Worm (Caenorhabditis elegans) whole organism, young adult: ENCODE results near the gene cutl-11.
A peak's percentile ranks its signal among the peaks of the same experiment; 100 is the strongest.

Experiments used
- B0035.1 ChIP-seq: sonication (generic microtip); optimal IDR thresholded peaks from 2 replicates; lab custom pipeline; 2016; ENCODE audit warnings: missing genetic modification characterization, mild to moderate bottlenecking, missing compliant biosample characterization, missing genotype, missing genetic modification reagents
- B0261.1 ChIP-seq: sonication (generic microtip); optimal IDR thresholded peaks from 2 replicates; lab custom pipeline; 2016; ENCODE audit warnings: mild to moderate bottlenecking, missing genetic modification characterization, moderate library complexity, missing compliant biosample characterization
- D2030.7 ChIP-seq: fragments of 200-800 bp; sonication (Bioruptor generic); IDR thresholded peaks from 2 replicates; pipeline ENCODE4 v1.3.6; 2022; ENCODE audit warnings: missing genetic modification reagents, missing genetic modification characterization, missing compliant biosample characterization
- F33H1.4 ChIP-seq: fragments of 200-800 bp; sonication (Bioruptor generic); IDR thresholded peaks from 2 replicates; pipeline ENCODE4 v1.3.6; 2022; ENCODE audit warnings: missing genetic modification reagents, missing genetic modification characterization, missing compliant biosample characterization
- F55B11.4 ChIP-seq: sonication (generic microtip); optimal IDR thresholded peaks from 2 replicates; lab custom pipeline; 2016; ENCODE audit warnings: missing compliant biosample characterization, missing genetic modification characterization, borderline replicate concordance; ENCODE audit not compliant: insufficient read depth
- T07F8.4 ChIP-seq: sonication (generic microtip); optimal IDR thresholded peaks from 2 replicates; lab custom pipeline; 2016; ENCODE audit warnings: mild to moderate bottlenecking, missing genetic modification characterization, moderate library complexity, missing compliant biosample characterization
- T26A5.8 ChIP-seq: sonication (generic microtip); optimal IDR thresholded peaks from 2 replicates; lab custom pipeline; 2016; ENCODE audit warnings: missing genetic modification characterization, missing compliant biosample characterization
- Y67H2A.10 ChIP-seq: fragments of 200-800 bp; sonication (Bioruptor generic); conservative IDR thresholded peaks from 2 replicates; pipeline ENCODE4 v1.3.6; 2022; ENCODE audit warnings: missing genetic modification reagents, missing genetic modification characterization, missing compliant biosample characterization
- ZK185.1 ChIP-seq: sonication (generic microtip); optimal IDR thresholded peaks from 2 replicates; lab custom pipeline; 2016; ENCODE audit warnings: mild to moderate bottlenecking, missing genetic modification characterization, missing compliant biosample characterization; ENCODE audit not compliant: poor library complexity, severe bottlenecking
- ama-1 ChIP-seq, 3 experiments: fragments of 150-350 bp in 1 of 3; sonication (generic microtip) in 2 of 3; optimal IDR thresholded peaks; 2 replicates each; lab custom pipeline; 2014 to 2018; ENCODE audit warnings: missing biosample characterization in 2 of 3, missing genetic modification characterization in 2 of 3, missing genetic modification reagents in 2 of 3
- athp-1 ChIP-seq: sonication (generic microtip); optimal IDR thresholded peaks from 2 replicates; lab custom pipeline; 2017; ENCODE audit warnings: mild to moderate bottlenecking, missing genetic modification characterization, missing compliant biosample characterization
- attf-5 ChIP-seq: fragments of 200-800 bp; sonication (Bioruptor generic); optimal IDR thresholded peaks from 2 replicates; lab custom pipeline; 2018; ENCODE audit warnings: mild to moderate bottlenecking, missing genetic modification characterization, missing compliant biosample characterization
- attf-6 ChIP-seq: fragments of 200-800 bp; sonication (Bioruptor generic); IDR thresholded peaks from 2 replicates; pipeline ENCODE4 v1.3.6; 2022; ENCODE audit warnings: missing genetic modification reagents, missing genetic modification characterization, missing compliant biosample characterization
- ccch-3 ChIP-seq: fragments of 200-800 bp; sonication (Bioruptor generic); optimal IDR thresholded peaks from 2 replicates; lab custom pipeline; 2018; ENCODE audit warnings: mild to moderate bottlenecking, missing genetic modification characterization, missing compliant biosample characterization
- cebp-2 ChIP-seq: fragments of 200-800 bp; sonication (Bioruptor generic); IDR thresholded peaks from 2 replicates; pipeline ENCODE4 v1.3.6; 2022; ENCODE audit warnings: missing genetic modification characterization, missing compliant biosample characterization
- ceh-100 ChIP-seq: fragments of 200-800 bp; sonication (Bioruptor generic); IDR thresholded peaks from 2 replicates; pipeline ENCODE4 v1.3.6; 2022; ENCODE audit warnings: missing genetic modification reagents, missing genetic modification characterization, missing compliant biosample characterization
- ceh-27 ChIP-seq: fragments of 200-800 bp; sonication (Bioruptor generic); optimal IDR thresholded peaks from 2 replicates; lab custom pipeline; 2018; ENCODE audit warnings: mild to moderate bottlenecking, missing genetic modification characterization, moderate library complexity, missing compliant biosample characterization
- ceh-58 ChIP-seq: fragments of 200-800 bp; sonication (Bioruptor generic); IDR thresholded peaks from 2 replicates; pipeline ENCODE4 v1.3.6; 2022; ENCODE audit warnings: missing genetic modification characterization, missing compliant biosample characterization
- ceh-79 ChIP-seq: sonication (generic microtip); optimal IDR thresholded peaks from 2 replicates; lab custom pipeline; 2017; ENCODE audit warnings: mild to moderate bottlenecking, missing genetic modification characterization, missing compliant biosample characterization
- him-1 ChIP-seq: sonication (generic microtip); optimal IDR thresholded peaks from 2 replicates; lab custom pipeline; 2016; ENCODE audit warnings: missing genotype, missing genetic modification reagents, missing genetic modification characterization, missing compliant biosample characterization
- hrde-1 ChIP-seq: sonication (generic microtip); optimal IDR thresholded peaks from 2 replicates; lab custom pipeline; 2016; ENCODE audit warnings: missing genetic modification characterization, mild to moderate bottlenecking, missing compliant biosample characterization, moderate library complexity, missing genotype, missing genetic modification reagents, borderline replicate concordance
- lin-26 ChIP-seq: fragments of 200-800 bp; sonication (Bioruptor generic); IDR thresholded peaks from 2 replicates; pipeline ENCODE4 v1.3.6; 2022; ENCODE audit warnings: missing genetic modification reagents, missing genetic modification characterization, missing compliant biosample characterization
- lin-35 ChIP-seq, 3 experiments: fragments of 150-350 bp in 2 of 3; sonication (generic microtip) in 1 of 3; optimal IDR thresholded peaks; 2 replicates each; lab custom pipeline; 2014 to 2018; ENCODE audit warnings: missing biosample characterization in 3 of 3, missing genetic modification characterization in 3 of 3, missing genetic modification reagents in 3 of 3
- lir-1 ChIP-seq: fragments of 200-800 bp; sonication (Bioruptor generic); conservative IDR thresholded peaks from 2 replicates; pipeline ENCODE4 v1.3.6; 2022; ENCODE audit warnings: missing genetic modification reagents, missing genetic modification characterization, missing compliant biosample characterization
- mcd-1 ChIP-seq: fragments of 200-800 bp; sonication (Bioruptor generic); IDR thresholded peaks from 2 replicates; pipeline ENCODE4 v1.3.6; 2022; ENCODE audit warnings: missing genetic modification reagents, missing genetic modification characterization, missing compliant biosample characterization
- mes-4 ChIP-seq: sonication (generic microtip); optimal IDR thresholded peaks from 2 replicates; lab custom pipeline; 2016; ENCODE audit warnings: missing genotype, missing genetic modification characterization, missing compliant biosample characterization
- nhr-120 ChIP-seq: fragments of 200-800 bp; sonication (Bioruptor generic); IDR thresholded peaks from 2 replicates; pipeline ENCODE4 v1.3.6; 2022; ENCODE audit warnings: missing genetic modification characterization, missing compliant biosample characterization
- nhr-179 ChIP-seq: sonication (generic microtip); optimal IDR thresholded peaks from 2 replicates; lab custom pipeline; 2016; ENCODE audit warnings: mild to moderate bottlenecking, missing genetic modification characterization, missing compliant biosample characterization
- nhr-27 ChIP-seq: fragments of 200-800 bp; sonication (Bioruptor generic); optimal IDR thresholded peaks from 2 replicates; lab custom pipeline; 2018; ENCODE audit warnings: mild to moderate bottlenecking, missing genetic modification characterization, moderate library complexity, missing compliant biosample characterization
- nhr-80 ChIP-seq: sonication (generic microtip); optimal IDR thresholded peaks from 2 replicates; lab custom pipeline; 2016; ENCODE audit warnings: missing genetic modification characterization, missing compliant biosample characterization
- nhr-90 ChIP-seq: sonication (generic microtip); optimal IDR thresholded peaks from 2 replicates; lab custom pipeline; 2016; ENCODE audit warnings: missing genotype, mild to moderate bottlenecking, missing genetic modification characterization, missing compliant biosample characterization
- pbrm-1 ChIP-seq: fragments of 200-800 bp; sonication (Bioruptor generic); IDR thresholded peaks from 2 replicates; pipeline ENCODE4 v1.3.6; 2022; ENCODE audit warnings: missing genetic modification reagents, missing genetic modification characterization, missing compliant biosample characterization
- rcor-1 ChIP-seq: fragments of 200-800 bp; sonication (Bioruptor generic); IDR thresholded peaks from 2 replicates; pipeline ENCODE4 v1.3.6; 2022; ENCODE audit warnings: missing genetic modification reagents, missing genetic modification characterization, missing compliant biosample characterization
- repo-1 ChIP-seq: sonication (generic microtip); optimal IDR thresholded peaks from 2 replicates; lab custom pipeline; 2017; ENCODE audit warnings: mild to moderate bottlenecking, missing genetic modification characterization, missing compliant biosample characterization
- sea-2 ChIP-seq: fragments of 200-800 bp; sonication (Bioruptor generic); IDR thresholded peaks from 2 replicates; pipeline ENCODE4 v1.3.6; 2022; ENCODE audit warnings: missing genetic modification characterization, missing compliant biosample characterization
- snpc-3.4 ChIP-seq: sonication (generic microtip); optimal IDR thresholded peaks from 2 replicates; lab custom pipeline; 2017; ENCODE audit warnings: missing genetic modification characterization, mild to moderate bottlenecking, missing compliant biosample characterization, antibody characterized with exemption, moderate library complexity, missing genotype, missing genetic modification reagents
- somi-1 ChIP-seq: fragments of 200-800 bp; sonication (Bioruptor generic); optimal IDR thresholded peaks from 2 replicates; lab custom pipeline; 2018; ENCODE audit warnings: mild to moderate bottlenecking, missing genetic modification characterization, missing compliant biosample characterization
- sptf-2 ChIP-seq: fragments of 200-800 bp; sonication (Bioruptor generic); optimal IDR thresholded peaks from 2 replicates; lab custom pipeline; 2018; ENCODE audit warnings: mild to moderate bottlenecking, missing genetic modification characterization, missing compliant biosample characterization
- tbp1 ChIP-seq: fragments of 200-800 bp; sonication (Bioruptor generic); optimal IDR thresholded peaks from 2 replicates; lab custom pipeline; 2018; ENCODE audit warnings: mild to moderate bottlenecking, missing genetic modification characterization, missing compliant biosample characterization
- tbx-9 ChIP-seq: sonication (generic microtip); optimal IDR thresholded peaks from 2 replicates; lab custom pipeline; 2016; ENCODE audit warnings: borderline replicate concordance, missing genetic modification characterization, inconsistent platforms, missing compliant biosample characterization
- ztf-22 ChIP-seq: fragments of 200-800 bp; sonication (Bioruptor generic); optimal IDR thresholded peaks from 2 replicates; lab custom pipeline; 2018; ENCODE audit warnings: mild to moderate bottlenecking, missing genetic modification characterization, moderate library complexity, missing compliant biosample characterization
- ztf-26 ChIP-seq: sonication (generic microtip); optimal IDR thresholded peaks from 2 replicates; lab custom pipeline; 2017; ENCODE audit warnings: missing genetic modification characterization, missing compliant biosample characterization
- ztf-28 ChIP-seq: fragments of 200-800 bp; sonication (Bioruptor generic); IDR thresholded peaks from 2 replicates; pipeline ENCODE4 v1.3.6; 2022; ENCODE audit warnings: missing genetic modification reagents, missing genetic modification characterization, missing compliant biosample characterization

The cutl-11 gene

DNA sequence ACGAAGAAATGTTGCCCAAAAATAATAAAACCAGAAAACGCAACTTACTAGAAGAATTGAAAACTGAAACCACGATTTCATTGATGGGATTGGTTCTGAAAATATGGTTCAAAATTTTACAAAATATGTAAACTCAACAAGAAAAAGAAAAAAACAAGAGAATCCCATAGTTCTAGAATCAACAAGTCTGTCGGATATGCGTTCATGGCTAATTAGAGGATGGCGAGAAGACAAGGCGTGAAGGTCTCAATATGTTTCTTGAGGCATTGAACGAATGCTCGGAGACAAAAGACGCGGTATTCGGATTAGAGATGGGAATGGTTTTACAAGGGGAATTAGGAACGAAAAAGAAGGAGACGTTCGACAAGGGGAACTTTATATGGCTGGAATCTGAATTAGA is at the start of gene cutl-11:
TSS of gene cutl-11 (minus strand) at position 101 of the 400 bp plus-strand sequence.
- no peak for TF ChIP-seq F33H1.4
- no peak for TF ChIP-seq Y67H2A.10
- TF ChIP-seq T07F8.4 (tag; lab: Kevin White, UChicago), result no peak
- no peak for TF ChIP-seq ccch-3 (GFP tag; lab: Kevin White, UChicago)
- no peak for TF ChIP-seq hrde-1
- no peak for TF ChIP-seq athp-1
- no peak for TF ChIP-seq mes-4 (tag; lab: Kevin White, UChicago)

DNA sequence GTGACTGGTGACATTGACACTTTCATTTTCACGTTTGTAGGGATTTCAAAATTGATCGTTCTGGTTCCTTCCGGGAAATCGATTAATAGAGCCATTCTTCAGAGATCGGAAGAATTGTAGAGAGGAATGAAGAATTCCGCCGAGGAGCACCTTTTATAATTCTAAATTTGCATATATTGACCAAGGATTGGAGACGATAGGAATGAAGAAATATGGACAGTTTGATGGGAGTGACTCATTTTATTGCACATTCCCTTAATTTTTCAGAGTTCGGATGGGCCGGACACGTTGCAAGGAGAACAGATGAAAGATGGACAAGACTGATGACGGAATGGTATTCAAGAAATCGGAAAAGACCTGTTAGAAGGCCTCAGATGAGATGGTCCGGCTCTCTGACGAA is 49.6 kb upstream of the cutl-11 start, which contains the start of gene C44C10.15:
TSS of gene C44C10.15 (minus strand) at position 101 of the 400 bp plus-strand sequence.
- TF ChIP-seq him-1 (tag; lab: Kevin White, UChicago) (no peak), cebp-2 (GFP tag; lab: Robert Waterston, UW) (no peak), ztf-22 (GFP tag; lab: Kevin White, UChicago) (no peak), somi-1 (GFP tag; lab: Kevin White, UChicago) (no peak), attf-6 (no peak), nhr-120 (GFP tag; lab: Robert Waterston, UW) (no peak), ceh-79 (no peak), F55B11.4 (tag; lab: Kevin White, UChicago) (no peak), pbrm-1 (GFP tag; lab: Robert Waterston, UW) (no peak), Y67H2A.10 (no peak), athp-1 (no peak)

DNA sequence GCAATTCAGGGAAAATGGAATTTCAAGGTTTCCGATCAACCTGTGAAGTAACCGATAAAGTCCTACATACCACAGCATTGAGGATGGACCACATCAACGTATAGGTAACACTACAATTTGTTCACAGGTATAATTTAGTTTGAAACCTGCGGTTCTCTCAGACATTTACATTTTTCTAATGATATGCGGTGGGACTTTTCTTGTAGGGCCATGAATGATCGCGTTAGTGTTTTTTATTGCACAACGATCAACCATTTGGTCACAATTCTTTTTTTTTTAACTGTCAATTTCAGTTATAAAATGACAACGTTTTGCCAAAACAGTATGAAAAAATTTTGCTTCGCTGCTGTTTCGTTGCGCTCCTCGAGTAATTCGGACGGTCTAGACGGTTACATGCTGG is 46.0 kb upstream of the cutl-11 start, which contains the start of gene C44C10.12:
TSS of gene C44C10.12 (plus strand) at position 301 of the 400 bp plus-strand sequence.
- no peak for TF ChIP-seq B0261.1 (tag; lab: Kevin White, UChicago)
- no peak for TF ChIP-seq nhr-90 (tag; lab: Kevin White, UChicago)
- TF ChIP-seq D2030.7 (GFP tag; lab: Robert Waterston, UW), result no peak
- no peak for TF ChIP-seq tbx-9 (tag; lab: Kevin White, UChicago)

DNA sequence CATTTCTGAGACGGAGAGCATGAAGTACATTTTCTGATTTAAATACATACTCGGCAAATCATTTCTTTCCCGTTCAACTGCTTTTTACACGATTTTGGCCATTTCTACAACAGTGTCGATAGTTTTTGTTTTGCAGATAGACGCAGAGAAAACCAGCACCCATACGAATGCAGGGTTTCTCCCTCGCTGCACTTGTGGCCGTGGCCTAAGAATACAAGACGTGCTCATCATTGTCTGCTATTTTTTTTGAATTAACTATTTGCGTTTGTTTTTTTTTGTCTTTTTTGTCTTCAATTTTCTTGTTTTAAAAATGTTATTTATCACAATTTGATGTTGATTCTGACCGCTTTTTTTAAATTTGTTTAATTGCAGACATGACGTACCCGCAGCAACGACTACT is 42.4 kb upstream of the cutl-11 start, which contains the start of gene smcl-1:
TSS of gene smcl-1 (plus strand) at position 373 of the 400 bp plus-strand sequence.
- TF ChIP-seq attf-5 (GFP tag; lab: Kevin White, UChicago), result peak; percentile 40
- no peak for TF ChIP-seq B0035.1 (tag; lab: Kevin White, UChicago)
- TF ChIP-seq lin-35 (GFP tag; optimal IDR thresholded peaks at IDR 0.05; lab: Kevin White, UChicago), result no peak
- no peak for TF ChIP-seq sptf-2 (GFP tag; lab: Kevin White, UChicago)
- TF ChIP-seq ztf-26 (tag; lab: Kevin White, UChicago), result no peak
- TF ChIP-seq rcor-1 (GFP tag; lab: Robert Waterston, UW), result no peak
- TF ChIP-seq ceh-27 (GFP tag; lab: Kevin White, UChicago), result peak; percentile 3
- TF ChIP-seq ZK185.1 (tag; lab: Kevin White, UChicago), result peak; percentile 55
- TF ChIP-seq Y67H2A.10, result no peak
- peak; percentile 51 for TF ChIP-seq nhr-80 (tag; lab: Kevin White, UChicago)
- TF ChIP-seq ceh-100 (GFP tag; lab: Robert Waterston, UW), result no peak
- no peak for TF ChIP-seq nhr-179 (tag; lab: Kevin White, UChicago)

DNA sequence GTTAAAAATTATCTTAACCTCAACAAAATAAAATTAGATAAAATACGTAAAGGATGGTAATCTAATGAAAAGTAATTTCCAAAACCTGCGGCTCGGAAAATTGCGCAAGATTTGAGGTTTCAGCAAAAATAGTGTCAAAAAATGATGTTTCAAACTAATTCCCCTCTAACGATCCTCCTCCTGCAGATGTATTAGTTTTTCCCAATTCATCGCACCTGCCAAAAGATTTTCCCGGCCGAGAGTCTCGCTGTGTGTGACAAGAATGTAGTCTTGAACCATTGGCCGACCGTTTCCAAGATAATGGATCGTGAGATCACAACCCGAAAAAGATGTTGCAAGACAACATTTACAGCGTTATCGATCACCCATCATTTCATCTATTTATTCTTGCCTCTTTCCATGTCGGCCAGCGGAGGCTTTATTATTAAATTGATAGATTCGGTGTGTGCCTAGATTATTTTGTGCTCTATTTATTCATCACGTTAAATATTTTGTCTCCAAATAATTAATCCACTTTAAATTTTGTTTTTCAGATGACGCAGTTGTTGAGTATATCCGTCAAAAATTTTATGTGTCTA is 39.5 kb upstream of the cutl-11 start, which contains the start of the genes C44C10.10 and C44C10.5:
TSS of gene C44C10.10 (plus strand) at position 301 of the 578 bp plus-strand sequence.
TSS of gene C44C10.5 (plus strand) at position 528 of the 578 bp plus-strand sequence.
- no peak for TF ChIP-seq lir-1
- no peak for TF ChIP-seq mes-4 (tag; lab: Kevin White, UChicago)
- TF ChIP-seq ceh-58 (GFP tag; lab: Robert Waterston, UW), result no peak
- TF ChIP-seq T26A5.8 (tag; lab: Kevin White, UChicago), result no peak
- TF ChIP-seq sea-2, result no peak
- no peak for TF ChIP-seq nhr-27
- TF ChIP-seq ztf-28 (GFP tag; lab: Robert Waterston, UW), result no peak
- no peak for TF ChIP-seq mcd-1 (GFP tag; lab: Robert Waterston, UW)
- TF ChIP-seq lin-26 (GFP tag; lab: Robert Waterston, UW), result no peak
- TF ChIP-seq repo-1 (tag; lab: Kevin White, UChicago), result no peak
- TF ChIP-seq tbp1 (GFP tag; lab: Kevin White, UChicago), result no peak
- no peak for TF ChIP-seq snpc-3.4 (tag; lab: Kevin White, UChicago)
- no peak for TF ChIP-seq ama-1 (optimal IDR thresholded peaks at IDR 0.05; lab: Kevin White, UChicago)
- no peak for TF ChIP-seq ama-1 (GFP tag; optimal IDR thresholded peaks at IDR 0.05; lab: Kevin White, UChicago)
